Worm (Caenorhabditis elegans) whole organism, early embryonic: ENCODE measurements around the gene W02G9.3.

ENCODE experiments used
- aly-1 ChIP-seq: sonication (generic microtip); optimal IDR thresholded peaks from 2 replicates; lab custom pipeline; 2016; ENCODE audit warnings: missing genetic modification characterization, missing compliant biosample characterization
- ceh-13 ChIP-seq: fragments of 200-800 bp; sonication (Bioruptor generic); optimal IDR thresholded peaks from 2 replicates; lab custom pipeline; 2018; ENCODE audit warnings: mild to moderate bottlenecking, missing genetic modification characterization, missing compliant biosample characterization
- hmg-4 ChIP-seq: fragments of 200-800 bp; sonication (Bioruptor generic); optimal IDR thresholded peaks from 2 replicates; lab custom pipeline; 2018; ENCODE audit warnings: mild to moderate bottlenecking, missing genetic modification characterization, missing compliant biosample characterization
- scrt-1 ChIP-seq: fragments of 200-800 bp; sonication (Bioruptor generic); IDR thresholded peaks from 2 replicates; pipeline ENCODE4 v1.3.6; 2022; ENCODE audit warnings: missing genetic modification characterization, missing compliant biosample characterization

DNA sequence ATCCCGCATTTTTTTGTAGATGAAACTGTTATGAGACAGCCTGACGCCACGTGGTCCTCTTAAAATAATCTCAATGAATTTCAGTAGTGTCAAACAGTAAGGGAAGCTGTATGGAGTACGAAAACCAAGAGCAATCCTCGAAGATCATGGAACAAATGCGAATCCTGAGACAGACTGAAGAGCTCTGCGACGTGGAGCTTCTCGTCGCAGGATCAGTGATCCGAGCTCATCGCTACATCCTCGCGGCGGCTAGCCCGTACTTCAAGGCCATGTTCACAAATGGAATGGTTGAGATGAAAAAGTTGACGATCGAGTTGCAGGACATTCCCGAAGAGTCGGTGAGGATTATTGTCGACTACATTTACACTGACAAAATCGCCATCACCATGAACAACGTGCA is 11.4 kb downstream of the W02G9.3 start:
- TF ChIP-seq scrt-1 (GFP tag; lab: Robert Waterston, UW), result no peak
- TF ChIP-seq hmg-4 (GFP tag; lab: Kevin White, UChicago), result no peak
- TF ChIP-seq ceh-13, result no peak
- no peak for TF ChIP-seq aly-1 (tag; lab: Kevin White, UChicago)
